Worm (Caenorhabditis elegans) whole organism, L4/young adult: ENCODE measurements around the gene gro-1.

Experiments used
- W03F9.2 ChIP-seq: fragments of 150-350 bp; optimal IDR thresholded peaks from 2 replicates; lab custom pipeline; 2014; ENCODE audit warnings: missing biosample characterization, missing genetic modification characterization
- dao-5 ChIP-seq: sonication (generic microtip); optimal IDR thresholded peaks from 2 replicates; lab custom pipeline; 2016; ENCODE audit warnings: missing genotype, missing genetic modification characterization, moderate library complexity, missing compliant biosample characterization
- him-1 ChIP-seq: sonication (generic microtip); optimal IDR thresholded peaks from 2 replicates; lab custom pipeline; 2016; ENCODE audit warnings: missing genotype, missing genetic modification reagents, missing genetic modification characterization, missing compliant biosample characterization

DNA sequence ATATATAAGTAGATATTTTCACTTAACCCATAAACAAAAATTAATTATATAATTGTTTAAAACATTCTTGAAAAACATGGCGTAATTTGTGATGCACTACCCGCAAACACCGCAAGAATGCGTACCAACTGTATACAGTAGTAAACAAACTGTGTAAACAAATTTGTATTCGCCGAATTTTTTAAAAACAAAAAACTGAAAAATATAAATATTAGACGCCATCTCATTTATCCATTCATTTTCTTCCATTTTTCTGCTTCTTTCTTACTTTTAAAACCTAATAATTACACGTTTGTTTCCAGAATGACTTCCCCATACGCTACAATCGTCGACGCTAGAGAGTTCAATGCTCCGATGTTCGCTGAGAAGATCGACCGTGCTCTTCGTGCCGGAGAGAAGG lies 39.6 kb upstream of the gro-1 start, which contains the start of gene nex-1:
- peak; percentile 17 for TF ChIP-seq W03F9.2 (tag; lab: Kevin White, UChicago)
- TF ChIP-seq him-1 (tag; lab: Kevin White, UChicago) = no peak
- no peak for TF ChIP-seq dao-5 (tag; lab: Kevin White, UChicago)
